Fruit fly (Drosophila melanogaster) whole organism, embryonic: Measurements from ENCODE around the gene Pdi.

Source experiments
- Atf3 ChIP-seq: fragments of 200-800 bp; sonication (Bioruptor generic); optimal IDR thresholded peaks from 3 replicates; lab custom pipeline; 2016; ENCODE audit warnings: missing biosample characterization, missing genetic modification characterization
- Atf6 ChIP-seq: fragments of 200-800 bp; sonication (Bioruptor generic); IDR thresholded peaks from 2 replicates; pipeline ENCODE4 v1.3.6; 2022; ENCODE audit warnings: missing biosample characterization, missing genetic modification characterization
- CG18619 ChIP-seq: fragments of 200-800 bp; sonication (Bioruptor generic); optimal IDR thresholded peaks from 3 replicates; lab custom pipeline; 2017; ENCODE audit warnings: missing biosample characterization, mild to moderate bottlenecking, missing genetic modification characterization
- CG31224 ChIP-seq: fragments of 200-800 bp; sonication (Bioruptor generic); IDR thresholded peaks from 2 replicates; pipeline ENCODE4 v1.3.6; 2022; ENCODE audit warnings: missing biosample characterization, missing genetic modification characterization
- CG7271 ChIP-seq: fragments of 200-800 bp; sonication (Bioruptor generic); optimal IDR thresholded peaks from 2 replicates; lab custom pipeline; 2018; ENCODE audit warnings: missing biosample characterization, mild to moderate bottlenecking, missing genetic modification characterization, moderate library complexity
- Dbx ChIP-seq: fragments of 200-800 bp; sonication (Bioruptor generic); IDR thresholded peaks from 3 replicates; pipeline ENCODE4 v1.3.6; 2022; ENCODE audit warnings: missing biosample characterization, missing genetic modification characterization
- HmgZ ChIP-seq: fragments of 200-800 bp; sonication (Bioruptor generic); optimal IDR thresholded peaks from 2 replicates; lab custom pipeline; 2018; ENCODE audit warnings: missing biosample characterization, mild to moderate bottlenecking, missing genetic modification characterization
- MBD-R2 ChIP-seq: fragments of 200-800 bp; sonication (Bioruptor generic); IDR thresholded peaks from 2 replicates; pipeline ENCODE4 v1.3.6; 2022; ENCODE audit warnings: missing biosample characterization, missing genetic modification characterization
- Meics ChIP-seq: fragments of 200-800 bp; sonication (Bioruptor generic); optimal IDR thresholded peaks from 2 replicates; lab custom pipeline; 2017; ENCODE audit warnings: missing biosample characterization, mild to moderate bottlenecking, missing genetic modification characterization
- Taf1 ChIP-seq: fragments of 200-800 bp; sonication (Bioruptor generic); IDR thresholded peaks from 2 replicates; pipeline ENCODE4 v1.3.6; 2022; ENCODE audit warnings: missing biosample characterization, missing genetic modification characterization
- aop ChIP-seq: fragments of 200-800 bp; sonication (Bioruptor generic); IDR thresholded peaks from 2 replicates; pipeline ENCODE4 v1.3.6; 2022; ENCODE audit warnings: missing biosample characterization, missing genetic modification characterization
- fd102C ChIP-seq: fragments of 200-800 bp; sonication (Bioruptor generic); optimal IDR thresholded peaks from 2 replicates; lab custom pipeline; 2018; ENCODE audit warnings: missing biosample characterization, mild to moderate bottlenecking, missing genetic modification characterization, moderate library complexity
- nom ChIP-seq: fragments of 200-800 bp; sonication (Bioruptor generic); optimal IDR thresholded peaks from 2 replicates; lab custom pipeline; 2017; ENCODE audit warnings: missing biosample characterization, missing genetic modification characterization, mild to moderate bottlenecking, moderate library complexity, missing genetic modification reagents
- slbo ChIP-seq: fragments of 200-800 bp; sonication (Bioruptor generic); IDR thresholded peaks from 2 replicates; pipeline ENCODE4 v1.3.6; 2022; ENCODE audit warnings: missing biosample characterization, missing genetic modification characterization

DNA sequence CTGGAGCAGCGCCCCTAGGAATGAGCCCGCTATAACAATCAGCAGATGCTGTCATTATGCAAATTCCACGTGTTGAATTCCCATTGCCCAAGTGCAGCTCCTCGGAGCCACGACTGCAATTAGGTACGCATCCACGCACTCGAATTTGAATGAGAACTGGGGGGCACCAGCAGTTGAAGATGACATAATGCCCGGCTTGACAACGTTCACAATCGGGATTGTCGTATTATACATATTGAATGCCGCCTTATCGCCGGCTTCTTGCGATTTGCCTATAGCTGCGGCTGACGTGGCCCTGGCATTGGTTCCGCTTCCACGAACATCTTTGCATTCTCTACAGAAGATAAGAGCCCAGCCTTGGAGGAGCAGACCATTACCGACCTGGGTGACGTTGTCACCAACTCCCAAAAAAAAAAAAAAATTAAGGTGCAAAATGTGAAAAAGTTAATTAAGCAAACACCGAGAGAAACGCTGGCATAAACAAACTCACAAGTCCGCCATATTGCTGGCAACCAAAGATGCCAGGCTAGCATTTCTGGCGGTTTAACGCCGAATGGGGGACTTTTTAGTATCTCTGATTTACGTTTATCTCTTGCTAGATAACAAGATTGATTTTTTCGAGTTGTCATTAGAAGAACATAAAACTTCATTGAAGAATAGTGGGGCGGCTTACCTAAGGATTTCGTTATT, 2.2 kb downstream of the Pdi start:
- TF ChIP-seq CG31224 (no peak), Atf6 (GFP tag; lab: Robert Waterston, UW) (no peak), fd102C (GFP tag; lab: Kevin White, UChicago) (no peak), Atf3 (GFP tag; lab: Kevin White, UChicago) (no peak), CG7271 (tag; lab: Kevin White, UChicago) (no peak), HmgZ (tag; lab: Kevin White, UChicago) (no peak), Meics (GFP tag; lab: Kevin White, UChicago) (no peak), aop (no peak), nom (GFP tag; lab: Kevin White, UChicago) (no peak), Dbx (no peak), CG18619 (no peak), slbo (GFP tag; lab: Robert Waterston, UW) (0 out of 2 replicates have a peak, but pooled peaks have one; percentile 10), Taf1 (GFP tag; lab: Robert Waterston, UW) (no peak), MBD-R2 (GFP tag; lab: Robert Waterston, UW) (no peak; the same call in 1 of the 2 replicates)
